Worm (Caenorhabditis elegans) whole organism, L4/young adult: ENCODE measurements around the gene Y17D7C.2.

Source experiments
- W03F9.2 ChIP-seq: fragments of 150-350 bp; optimal IDR thresholded peaks from 2 replicates; lab custom pipeline; 2014; ENCODE audit warnings: missing biosample characterization, missing genetic modification characterization
- dao-5 ChIP-seq: sonication (generic microtip); optimal IDR thresholded peaks from 2 replicates; lab custom pipeline; 2016; ENCODE audit warnings: missing genotype, missing genetic modification characterization, moderate library complexity, missing compliant biosample characterization
- him-1 ChIP-seq: sonication (generic microtip); optimal IDR thresholded peaks from 2 replicates; lab custom pipeline; 2016; ENCODE audit warnings: missing genotype, missing genetic modification reagents, missing genetic modification characterization, missing compliant biosample characterization

DNA sequence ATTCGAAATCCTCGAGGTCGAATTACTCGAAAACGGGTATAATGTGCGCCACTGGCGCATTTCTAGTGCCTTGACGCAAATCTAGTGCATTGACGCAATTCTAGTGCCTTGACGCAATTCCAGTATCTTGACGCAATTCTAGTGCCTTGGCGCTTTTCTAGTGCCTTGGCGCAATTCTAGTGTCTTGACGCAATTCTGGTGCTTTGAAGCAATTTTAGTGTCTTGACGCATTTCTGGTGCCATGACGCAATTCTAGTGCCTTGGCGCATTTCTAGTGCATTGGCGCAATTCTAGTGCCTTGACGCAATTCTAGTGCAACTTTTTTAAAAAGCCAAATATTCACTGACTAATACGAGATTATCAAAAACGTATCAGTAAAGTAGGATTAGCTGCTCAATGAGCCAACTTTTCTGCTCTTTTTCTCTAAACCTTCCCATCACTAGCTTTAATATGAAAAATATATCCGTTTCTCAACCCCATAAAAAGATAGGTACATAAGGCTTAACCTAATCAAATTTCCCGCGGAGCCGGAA is 35.3 kb downstream of the Y17D7C.2 start, which contains the start of gene Y69H2.17:
- TF ChIP-seq W03F9.2 (tag; lab: Kevin White, UChicago) (no peak), him-1 (no peak), dao-5 (tag; lab: Kevin White, UChicago) (no peak)
